Fruit fly (Drosophila melanogaster) S2 (cell line): ENCODE data around the gene CG13003.

Experiments
- CG8478 ChIP-seq: fragments of >200 bp; optimal IDR thresholded peaks from 2 replicates; lab custom pipeline; 2018
- CTCF ChIP-seq, 2 experiments: fragments of >200 bp; optimal IDR thresholded peaks; 2 replicates each; lab custom pipeline; 2018

DNA sequence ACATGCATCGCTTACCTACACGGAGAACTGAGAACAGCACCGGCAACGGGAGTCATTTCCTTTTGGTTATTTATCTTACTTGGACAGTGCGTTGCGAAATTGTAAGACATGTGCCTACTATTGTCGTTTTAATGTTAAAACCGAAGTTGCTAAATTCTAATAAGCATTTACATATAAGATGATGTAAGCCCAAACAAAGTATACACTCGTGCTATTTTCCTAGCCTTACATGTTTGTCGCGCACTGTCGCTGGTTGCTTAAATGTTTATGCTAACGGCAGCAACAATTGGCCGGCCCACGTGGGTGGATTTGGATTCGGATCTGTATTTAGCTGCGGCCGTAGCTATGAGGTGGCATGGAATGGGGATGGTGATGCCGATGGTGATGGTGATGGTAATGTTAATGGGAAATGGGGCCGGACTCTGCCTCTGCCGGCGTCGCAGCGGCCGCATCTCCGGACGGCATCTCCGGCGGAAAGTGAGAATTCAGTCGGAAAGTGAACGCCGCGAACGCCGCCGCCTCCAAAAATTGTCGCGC lies 65.1 kb downstream of the CG13003 start, which contains the start of gene CG4829:
- TF ChIP-seq CG8478 (no peak), CTCF (optimal IDR thresholded peaks at IDR 0.05; lab: Kevin White, UChicago) (no peak)
